Fruit fly (Drosophila melanogaster): Measurements from ENCODE around the gene CG42728.

DNA sequence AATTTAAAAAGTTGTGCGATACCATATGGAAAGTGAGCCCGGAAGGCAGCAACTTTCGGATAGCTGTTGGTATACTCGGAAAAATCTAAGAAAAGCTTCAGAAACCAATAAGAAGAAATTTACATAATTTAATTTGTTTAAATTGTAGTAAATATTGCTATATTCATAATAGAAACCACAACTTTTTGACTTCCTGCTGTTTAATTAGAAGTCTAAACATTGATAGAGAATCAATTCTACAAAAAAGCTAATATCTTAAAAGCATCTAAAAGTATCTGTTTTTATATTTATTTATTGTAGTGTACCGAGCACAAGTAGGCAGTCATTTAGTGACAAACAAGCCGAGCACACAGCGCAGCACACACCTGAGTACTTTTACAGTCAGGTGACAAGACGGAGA lies 31.7 kb downstream of the CG42728 start, which contains the start of gene CG13455:
- TF ChIP-seq insv (optimal IDR thresholded peaks at IDR 0.05) (no peak), Sin3A (optimal IDR thresholded peaks at IDR 0.05) (no peak), psq (optimal IDR thresholded peaks at IDR 0.05) (no peak)
